Fruit fly (Drosophila melanogaster) whole organism, embryonic: ENCODE results near the gene yps.

ENCODE experiments used
- Blimp-1 ChIP-seq: fragments of 200-800 bp; sonication (Bioruptor generic); optimal IDR thresholded peaks from 3 replicates; lab custom pipeline; 2018; ENCODE audit warnings: missing biosample characterization, missing genetic modification characterization, mild to moderate bottlenecking, moderate library complexity, missing genetic modification reagents
- CG4328 ChIP-seq: fragments of 200-800 bp; sonication (Bioruptor generic); optimal IDR thresholded peaks from 3 replicates; lab custom pipeline; 2017; ENCODE audit warnings: missing biosample characterization, missing genetic modification reagents, missing genetic modification characterization
- Fer2 ChIP-seq: fragments of 200-800 bp; sonication (Bioruptor generic); optimal IDR thresholded peaks from 2 replicates; lab custom pipeline; 2018; ENCODE audit warnings: missing biosample characterization, mild to moderate bottlenecking, missing genetic modification characterization, moderate library complexity

DNA sequence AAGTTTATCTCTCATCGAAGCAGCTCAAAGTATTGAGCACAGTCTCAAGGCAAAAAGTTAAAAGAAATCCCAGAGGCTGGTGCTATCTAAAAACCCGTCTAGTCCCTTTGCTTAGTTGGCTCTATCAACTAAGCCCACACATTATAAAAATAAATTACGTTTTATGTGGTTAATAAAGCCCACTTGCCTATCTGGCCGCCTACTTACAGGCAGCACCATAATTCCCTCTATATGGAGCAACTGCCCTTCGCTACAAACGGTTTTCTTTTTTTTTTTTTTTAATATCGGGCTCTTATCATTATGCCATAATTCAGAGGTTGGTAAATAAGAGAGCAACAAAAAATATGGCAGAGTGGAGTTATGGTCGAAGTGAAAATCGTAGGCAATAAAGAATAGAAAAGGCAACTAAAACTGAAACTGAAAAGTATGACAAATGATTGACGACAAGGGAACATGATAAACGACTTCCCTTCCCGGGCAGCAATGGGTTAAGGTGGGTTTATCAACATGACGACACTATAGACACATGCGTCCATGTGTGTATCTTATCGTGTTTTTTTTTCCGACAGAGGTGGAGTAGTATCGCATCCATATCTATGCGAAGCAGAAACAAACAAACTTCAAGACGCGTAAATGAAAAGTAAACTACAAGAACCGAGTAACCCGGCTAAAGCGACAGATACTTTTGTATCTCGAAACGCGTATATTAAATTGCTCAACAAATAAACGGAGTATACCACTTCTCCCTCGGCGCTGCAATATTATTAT is 46.2 kb downstream of the yps start:
- TF ChIP-seq Blimp-1, result no peak
- no peak for TF ChIP-seq CG4328 (GFP tag; lab: Kevin White, UChicago)
- no peak for TF ChIP-seq Fer2
